Fruit fly (Drosophila melanogaster) whole organism, embryonic: Measurements from ENCODE around the gene CG10948.

Source experiments
- Atf6 ChIP-seq: fragments of 200-800 bp; sonication (Bioruptor generic); IDR thresholded peaks from 2 replicates; pipeline ENCODE4 v1.3.6; 2022; ENCODE audit warnings: missing biosample characterization, missing genetic modification characterization
- CG10959 ChIP-seq: fragments of 200-800 bp; sonication (Bioruptor generic); IDR thresholded peaks from 2 replicates; pipeline ENCODE4 v1.3.6; 2022; ENCODE audit warnings: missing biosample characterization, missing genetic modification characterization
- CG11504 ChIP-seq: fragments of 200-800 bp; sonication (Bioruptor generic); optimal IDR thresholded peaks from 3 replicates; lab custom pipeline; 2019; ENCODE audit warnings: missing biosample characterization, mild to moderate bottlenecking, missing genetic modification characterization, moderate library complexity
- CG13424 ChIP-seq: fragments of 200-800 bp; sonication (Bioruptor generic); optimal IDR thresholded peaks from 2 replicates; lab custom pipeline; 2019; ENCODE audit warnings: missing biosample characterization, mild to moderate bottlenecking, missing genetic modification characterization, moderate library complexity
- CG13624 ChIP-seq: fragments of 200-800 bp; sonication (Bioruptor generic); optimal IDR thresholded peaks from 2 replicates; lab custom pipeline; 2016; ENCODE audit warnings: missing biosample characterization, missing genetic modification characterization
- CG14965 ChIP-seq: fragments of 200-800 bp; sonication (Bioruptor generic); optimal IDR thresholded peaks from 2 replicates; lab custom pipeline; 2016; ENCODE audit warnings: missing biosample characterization, missing genetic modification characterization, borderline replicate concordance
- CG16779 ChIP-seq: fragments of 200-800 bp; sonication (Bioruptor generic); IDR thresholded peaks from 2 replicates; pipeline ENCODE4 v1.3.6; 2022; ENCODE audit warnings: missing biosample characterization, missing genetic modification characterization
- CG17328 ChIP-seq: fragments of 200-800 bp; sonication (Bioruptor generic); IDR thresholded peaks from 2 replicates; pipeline ENCODE4 v1.3.6; 2022; ENCODE audit warnings: missing biosample characterization, missing genetic modification characterization
- CG17359 ChIP-seq: fragments of 200-800 bp; sonication (Bioruptor generic); optimal IDR thresholded peaks from 3 replicates; lab custom pipeline; 2018; ENCODE audit warnings: missing biosample characterization, mild to moderate bottlenecking, missing genetic modification characterization, moderate library complexity
- CG17612 ChIP-seq: fragments of 200-800 bp; sonication (Bioruptor generic); IDR thresholded peaks from 2 replicates; pipeline ENCODE4 v1.3.6; 2022; ENCODE audit warnings: missing biosample characterization, missing genetic modification characterization
- CG18476 ChIP-seq: fragments of 200-800 bp; sonication (Bioruptor generic); optimal IDR thresholded peaks from 2 replicates; lab custom pipeline; 2016; ENCODE audit warnings: missing biosample characterization, mild to moderate bottlenecking, missing genetic modification characterization
- CG2120 ChIP-seq: fragments of 200-800 bp; sonication (Bioruptor generic); optimal IDR thresholded peaks from 3 replicates; lab custom pipeline; 2016; ENCODE audit warnings: missing biosample characterization, missing genetic modification characterization
- CG42726 ChIP-seq: fragments of 200-800 bp; sonication (Bioruptor generic); IDR thresholded peaks from 2 replicates; pipeline ENCODE4 v1.3.6; 2022; ENCODE audit warnings: missing biosample characterization, missing genetic modification characterization; ENCODE audit not compliant: partially characterized antibody
- CG4404 ChIP-seq: fragments of 200-800 bp; sonication (Bioruptor generic); IDR thresholded peaks from 2 replicates; pipeline ENCODE4 v1.3.6; 2022; ENCODE audit warnings: missing biosample characterization, missing genetic modification characterization
- CG6254 ChIP-seq: fragments of 200-800 bp; sonication (Bioruptor generic); optimal IDR thresholded peaks from 3 replicates; lab custom pipeline; 2017; ENCODE audit warnings: mild to moderate bottlenecking, missing biosample characterization, missing genetic modification reagents, missing genetic modification characterization
- CG8290 ChIP-seq, 3 experiments: fragments of 200-800 bp; sonication (Bioruptor generic); optimal IDR thresholded peaks; 2 replicates each; lab custom pipeline; 2016 to 2019; ENCODE audit warnings: missing biosample characterization in 3 of 3, missing genetic modification characterization in 3 of 3, mild to moderate bottlenecking in 2 of 3, moderate library complexity in 1 of 3
- CG9215 ChIP-seq: fragments of 200-800 bp; sonication (Bioruptor generic); IDR thresholded peaks from 2 replicates; pipeline ENCODE4 v1.3.6; 2022; ENCODE audit warnings: missing biosample characterization, missing genetic modification characterization
- CG9817 ChIP-seq: fragments of 200-800 bp; sonication (Bioruptor generic); optimal IDR thresholded peaks from 2 replicates; lab custom pipeline; 2018; ENCODE audit warnings: missing biosample characterization, mild to moderate bottlenecking, missing genetic modification characterization, moderate library complexity
- Dll ChIP-seq: fragments of 200-800 bp; sonication (Bioruptor generic); IDR thresholded peaks from 4 replicates; pipeline ENCODE4 v1.3.6; 2022; ENCODE audit warnings: missing biosample characterization, missing genetic modification characterization; ENCODE audit not compliant: partially characterized antibody
- Doc3 ChIP-seq: fragments of 200-800 bp; sonication (Bioruptor generic); IDR thresholded peaks from 3 replicates; pipeline ENCODE4 v1.3.6; 2022; ENCODE audit warnings: missing biosample characterization, missing genetic modification characterization; ENCODE audit not compliant: partially characterized antibody
- Elba2 ChIP-seq: fragments of 200-800 bp; sonication (Bioruptor generic); optimal IDR thresholded peaks from 3 replicates; lab custom pipeline; 2016; ENCODE audit warnings: missing biosample characterization, missing genetic modification characterization
- Ets97D ChIP-seq: fragments of 200-800 bp; sonication (Bioruptor generic); optimal IDR thresholded peaks from 3 replicates; lab custom pipeline; 2016; ENCODE audit warnings: missing biosample characterization, missing genetic modification characterization
- Gug ChIP-seq: fragments of 200-800 bp; sonication (Bioruptor generic); IDR thresholded peaks from 4 replicates; pipeline ENCODE4 v1.3.6; 2022; ENCODE audit warnings: missing biosample characterization, missing genetic modification characterization
- HHEX ChIP-seq: fragments of 200-800 bp; sonication (Bioruptor generic); optimal IDR thresholded peaks from 3 replicates; lab custom pipeline; 2017; ENCODE audit warnings: missing biosample characterization, mild to moderate bottlenecking, missing genetic modification characterization, missing genetic modification reagents
- NfI ChIP-seq: fragments of 200-800 bp; sonication (Bioruptor generic); optimal IDR thresholded peaks from 3 replicates; lab custom pipeline; 2018; ENCODE audit warnings: missing biosample characterization, mild to moderate bottlenecking, missing genetic modification characterization, moderate library complexity
- TFAM ChIP-seq: fragments of 200-800 bp; sonication (Bioruptor generic); optimal IDR thresholded peaks from 2 replicates; lab custom pipeline; 2017; ENCODE audit warnings: missing biosample characterization, missing genetic modification characterization, inconsistent platforms
- amos ChIP-seq: fragments of 200-800 bp; sonication (Bioruptor generic); IDR thresholded peaks from 2 replicates; pipeline ENCODE4 v1.3.6; 2022; ENCODE audit warnings: missing biosample characterization, missing genetic modification characterization; ENCODE audit not compliant: partially characterized antibody
- az2 ChIP-seq: fragments of 200-800 bp; sonication (Bioruptor generic); optimal IDR thresholded peaks from 3 replicates; lab custom pipeline; 2016; ENCODE audit warnings: missing biosample characterization, missing genetic modification characterization
- cas ChIP-seq: fragments of 200-800 bp; sonication (Bioruptor generic); IDR thresholded peaks from 2 replicates; pipeline ENCODE4 v1.3.6; 2022; ENCODE audit warnings: missing biosample characterization, missing genetic modification characterization
- ewg ChIP-seq: fragments of 200-800 bp; sonication (Bioruptor generic); optimal IDR thresholded peaks from 3 replicates; lab custom pipeline; 2017; ENCODE audit warnings: mild to moderate bottlenecking, missing biosample characterization, missing genetic modification reagents, missing genetic modification characterization
- gce ChIP-seq: fragments of 200-800 bp; sonication (Bioruptor generic); IDR thresholded peaks from 3 replicates; pipeline ENCODE4 v1.3.6; 2022; ENCODE audit warnings: missing biosample characterization, missing genetic modification characterization
- hkb ChIP-seq, 2 experiments: fragments of 200-800 bp in 1 of 2; fragments of >200 bp in 1 of 2; sonication (Bioruptor generic) in 1 of 2; IDR thresholded peaks in 1 of 2; optimal IDR thresholded peaks in 1 of 2; 2 replicates each; pipeline versions ENCODE4 v1.3.6 to Lab custom; 2017 to 2022; ENCODE audit warnings: missing biosample characterization in 1 of 2, missing genetic modification characterization in 1 of 2
- hth ChIP-seq: fragments of >200 bp; optimal IDR thresholded peaks from 2 replicates; lab custom pipeline; 2017; ENCODE audit warnings: inconsistent platforms
- lilli ChIP-seq: fragments of 200-800 bp; sonication (Bioruptor generic); optimal IDR thresholded peaks from 3 replicates; lab custom pipeline; 2016; ENCODE audit warnings: missing biosample characterization, missing genetic modification characterization
- oc ChIP-seq: fragments of 200-800 bp; sonication (Bioruptor generic); optimal IDR thresholded peaks from 2 replicates; lab custom pipeline; 2018; ENCODE audit warnings: missing biosample characterization, mild to moderate bottlenecking, missing genetic modification characterization, moderate library complexity
- otp ChIP-seq: fragments of 200-800 bp; sonication (Bioruptor generic); IDR thresholded peaks from 3 replicates; pipeline ENCODE4, ENCODE4 v1.3.6; 2022; ENCODE audit warnings: missing biosample characterization, missing genetic modification characterization
- pan ChIP-seq, 4 experiments: fragments of >200 bp in 3 of 4; fragments of 200-800 bp in 1 of 4; sonication (Bioruptor generic) in 1 of 4; optimal IDR thresholded peaks in 3 of 4; IDR thresholded peaks in 1 of 4; 2 replicates each; pipeline versions ENCODE4 v1.3.6 to Lab custom; 2017 to 2022; ENCODE audit warnings: missing biosample characterization in 2 of 4, missing genetic modification characterization in 2 of 4, mixed read lengths in 1 of 4
- pho ChIP-seq: fragments of 200-800 bp; sonication (Bioruptor generic); optimal IDR thresholded peaks from 2 replicates; lab custom pipeline; 2016; ENCODE audit warnings: missing biosample characterization, missing genetic modification characterization
- repo ChIP-seq: fragments of 200-800 bp; sonication (Bioruptor generic); optimal IDR thresholded peaks from 2 replicates; lab custom pipeline; 2016; ENCODE audit warnings: missing biosample characterization, missing genetic modification characterization
- seq ChIP-seq: fragments of 200-800 bp; sonication (Bioruptor generic); IDR thresholded peaks from 2 replicates; pipeline ENCODE4 v1.3.6; 2022; ENCODE audit warnings: missing biosample characterization, missing genetic modification characterization
- sim ChIP-seq: fragments of 200-800 bp; sonication (Bioruptor generic); IDR thresholded peaks from 2 replicates; pipeline ENCODE4 v1.3.6; 2022; ENCODE audit warnings: missing biosample characterization, missing genetic modification characterization
- slp2 ChIP-seq: fragments of 200-800 bp; sonication (Bioruptor generic); optimal IDR thresholded peaks from 2 replicates; lab custom pipeline; 2016; ENCODE audit warnings: missing biosample characterization, missing genetic modification characterization
- sna ChIP-seq: fragments of 200-800 bp; sonication (Bioruptor generic); IDR thresholded peaks from 2 replicates; pipeline ENCODE4 v1.3.6; 2022; ENCODE audit warnings: missing biosample characterization, missing genetic modification characterization; ENCODE audit not compliant: partially characterized antibody
- sob ChIP-seq: fragments of 200-800 bp; sonication (Bioruptor generic); IDR thresholded peaks from 2 replicates; pipeline ENCODE4 v1.3.6; 2022; ENCODE audit warnings: missing biosample characterization, missing genetic modification characterization
- tgo ChIP-seq: fragments of 200-800 bp; sonication (Bioruptor generic); IDR thresholded peaks from 3 replicates; pipeline ENCODE4 v1.3.6; 2022; ENCODE audit warnings: missing biosample characterization, missing genetic modification characterization
- tin ChIP-seq: fragments of 200-800 bp; sonication (Bioruptor generic); optimal IDR thresholded peaks from 3 replicates; lab custom pipeline; 2016; ENCODE audit warnings: missing biosample characterization, missing genetic modification characterization
- tna ChIP-seq: fragments of 200-800 bp; sonication (Bioruptor generic); IDR thresholded peaks from 2 replicates; pipeline ENCODE4 v1.3.6; 2022; ENCODE audit warnings: missing biosample characterization, missing genetic modification characterization; ENCODE audit not compliant: partially characterized antibody
- wek ChIP-seq: fragments of 200-800 bp; sonication (Bioruptor generic); optimal IDR thresholded peaks from 3 replicates; lab custom pipeline; 2018; ENCODE audit warnings: missing biosample characterization, mild to moderate bottlenecking, missing genetic modification characterization, moderate library complexity
- yki ChIP-seq: fragments of >200 bp; optimal IDR thresholded peaks from 3 replicates; lab custom pipeline; 2018

Gene CG10948

dm6 chr3L:12833864-12834525 lies 15.9 kb downstream of the CG10948 start (continued):
- no peak for TF ChIP-seq HHEX (GFP tag; lab: Kevin White, UChicago)
- no peak for TF ChIP-seq yki
- TF ChIP-seq sim (GFP tag; lab: Robert Waterston, UW): no peak
- TF ChIP-seq oc: peak; percentile 38
- no peak for TF ChIP-seq pho (GFP tag; lab: Kevin White, UChicago)
- peak; percentile 3 for TF ChIP-seq CG17359 (tag; lab: Kevin White, UChicago)
- no peak for TF ChIP-seq CG9215 (GFP tag; lab: Robert Waterston, UW)
- TF ChIP-seq gce: no peak
- no peak for TF ChIP-seq wek
- TF ChIP-seq hth: no peak
- TF ChIP-seq Atf6 (GFP tag; lab: Robert Waterston, UW): peak; percentile 46; the same call in 1 of the 2 replicates
- no peak for TF ChIP-seq hkb (optimal IDR thresholded peaks at IDR 0.05; lab: Kevin White, UChicago)
- TF ChIP-seq hkb (GFP tag; IDR thresholded peaks at IDR 0.05; lab: Robert Waterston, UW): no peak
- TF ChIP-seq CG14965 (GFP tag; lab: Kevin White, UChicago): no peak
- no peak for TF ChIP-seq sob (GFP tag; lab: Robert Waterston, UW)
- TF ChIP-seq NfI (GFP tag; lab: Kevin White, UChicago): no peak
- TF ChIP-seq CG16779 (GFP tag; lab: Robert Waterston, UW): no peak
- no peak for TF ChIP-seq Doc3
- no peak for TF ChIP-seq Gug (GFP tag; lab: Robert Waterston, UW)
- no peak for TF ChIP-seq TFAM
- TF ChIP-seq CG13424 (tag; lab: Kevin White, UChicago): no peak
- TF ChIP-seq CG18476: no peak
- no peak for TF ChIP-seq Elba2 (GFP tag; lab: Kevin White, UChicago)
- 0 out of 2 replicates have a peak, but pooled peaks have one; percentile 59 for TF ChIP-seq CG17612 (GFP tag; lab: Robert Waterston, UW)
- no peak for TF ChIP-seq tna (GFP tag; lab: Robert Waterston, UW)
- TF ChIP-seq amos (GFP tag; lab: Robert Waterston, UW): no peak
- no peak for TF ChIP-seq lilli (GFP tag; lab: Kevin White, UChicago)
- TF ChIP-seq tgo (GFP tag; lab: Robert Waterston, UW): 0 out of 3 replicates have a peak, but pooled peaks have one; percentile 13
- no peak for TF ChIP-seq repo (GFP tag; lab: Kevin White, UChicago)
- no peak for TF ChIP-seq CG42726 (GFP tag; lab: Robert Waterston, UW)
- TF ChIP-seq seq (GFP tag; lab: Robert Waterston, UW): peak; percentile 27; the same call in 1 of the 2 replicates
- TF ChIP-seq sna (GFP tag; lab: Robert Waterston, UW): no peak
- 0 out of 4 replicates have a peak, but pooled peaks have one; percentile 30 for TF ChIP-seq Dll (GFP tag; lab: Robert Waterston, UW)
- peak; percentile 4 for TF ChIP-seq CG13624
- peak; percentile 21 for TF ChIP-seq ewg (GFP tag; lab: Kevin White, UChicago)
- no peak for TF ChIP-seq slp2 (GFP tag; lab: Kevin White, UChicago)
- no peak for TF ChIP-seq az2 (GFP tag; lab: Kevin White, UChicago)
- TF ChIP-seq CG8290 (GFP tag; optimal IDR thresholded peaks at IDR 0.05; lab: Kevin White, UChicago): peak; percentile 88
- TF ChIP-seq CG8290 (tag; optimal IDR thresholded peaks at IDR 0.05; lab: Kevin White, UChicago): peak; percentile 88 to 91
- no peak for TF ChIP-seq Ets97D (GFP tag; lab: Kevin White, UChicago)
- TF ChIP-seq otp: no peak
- no peak for TF ChIP-seq CG6254 (GFP tag; lab: Kevin White, UChicago)
- no peak for TF ChIP-seq cas (GFP tag; lab: Robert Waterston, UW)
- no peak for TF ChIP-seq CG2120 (GFP tag; lab: Kevin White, UChicago)
- no peak for TF ChIP-seq pan (optimal IDR thresholded peaks at IDR 0.05; lab: Kevin White, UChicago)
- TF ChIP-seq pan (GFP tag; optimal IDR thresholded peaks at IDR 0.05 in 1 of 2, IDR thresholded peaks at IDR 0.05 in 1 of 2): no peak
- TF ChIP-seq CG9817: no peak
- no peak for TF ChIP-seq CG4404
- TF ChIP-seq CG17328: no peak
- TF ChIP-seq CG11504 (tag; lab: Kevin White, UChicago): peak; percentile 20
- no peak; the same call in 1 of the 2 replicates for TF ChIP-seq CG10959
- TF ChIP-seq tin: no peak
